Fruit fly (Drosophila melanogaster): ENCODE data around the gene CG14223.

Gene CG14223

DNA sequence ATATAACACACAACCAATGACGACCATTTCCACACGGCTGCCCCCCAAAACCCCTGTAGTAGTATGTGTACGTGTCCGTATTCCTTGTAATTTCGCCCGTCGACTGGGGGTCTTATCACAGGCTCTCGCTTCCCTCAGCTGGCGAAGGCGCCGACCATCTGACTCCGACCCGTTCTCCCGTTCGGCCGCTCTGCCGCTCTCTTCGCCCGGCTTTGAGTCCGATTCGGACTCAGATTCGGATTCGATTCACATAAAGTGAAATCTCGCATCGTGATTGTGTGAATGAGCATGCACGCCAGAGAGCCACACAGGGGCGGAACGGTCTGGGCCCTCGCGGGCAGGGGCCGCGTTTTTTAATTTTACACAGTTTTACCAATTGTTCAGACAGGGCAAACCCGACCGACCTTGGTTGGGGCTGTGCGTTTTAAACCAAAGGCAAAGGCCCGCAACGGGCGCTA lies 1.9 kb upstream of the CG14223 start (continued):
- peak; percentile 57; the same call in 2 of the 3 replicates for TF ChIP-seq HLH4C (GFP tag; IDR thresholded peaks at IDR 0.05; ENCODE audit: partially characterized antibody)
- peak; percentile 22 for TF ChIP-seq bab2 (GFP tag; optimal IDR thresholded peaks at IDR 0.05)
- no peak for TF ChIP-seq YL-1 (GFP tag; optimal IDR thresholded peaks at IDR 0.05)
- TF ChIP-seq Xrp1 (GFP tag; IDR thresholded peaks at IDR 0.05) = 0 out of 2 replicates have a peak, but pooled peaks have one; percentile 27
- TF ChIP-seq CG10959 (GFP tag; IDR thresholded peaks at IDR 0.05) = no peak
- TF ChIP-seq dmrt11E (tag; optimal IDR thresholded peaks at IDR 0.05) = no peak
- TF ChIP-seq ttk (GFP tag; IDR thresholded peaks at IDR 0.05) = peak; percentile 41; the same call in 1 of the 2 replicates
- TF ChIP-seq eve (GFP tag; optimal IDR thresholded peaks at IDR 0.05) = no peak
- TF ChIP-seq CG16815 (GFP tag; optimal IDR thresholded peaks at IDR 0.05) = peak; percentile 4
- no peak for TF ChIP-seq fd3F (GFP tag; optimal IDR thresholded peaks at IDR 0.05)
- TF ChIP-seq sd (tag; optimal IDR thresholded peaks at IDR 0.05) = no peak
- TF ChIP-seq B-H2 (GFP tag; optimal IDR thresholded peaks at IDR 0.05) = no peak
- TF ChIP-seq D (optimal IDR thresholded peaks at IDR 0.05) = no peak
- TF ChIP-seq D (GFP tag; optimal IDR thresholded peaks at IDR 0.05) = no peak
- TF ChIP-seq CG18262 (tag; optimal IDR thresholded peaks at IDR 0.05) = no peak
- no peak for TF ChIP-seq abd-A (tag; optimal IDR thresholded peaks at IDR 0.05)
- no peak for TF ChIP-seq CG9797 (GFP tag; optimal IDR thresholded peaks at IDR 0.05)
- peak; percentile 42; the same call in 1 of the 2 replicates for TF ChIP-seq CG31224 (GFP tag; IDR thresholded peaks at IDR 0.05)
- TF ChIP-seq Trl (optimal IDR thresholded peaks at IDR 0.05) = peak in 1 of 2 experiments; percentile 21
- peak; percentile 21 for TF ChIP-seq Trl (GFP tag; optimal IDR thresholded peaks at IDR 0.05)
- 0 out of 3 replicates have a peak, but pooled peaks have one; percentile 39 for TF ChIP-seq CG3726 (GFP tag; IDR thresholded peaks at IDR 0.05)
- TF ChIP-seq Poxn (GFP tag; IDR thresholded peaks at IDR 0.05) = no peak
- peak; percentile 67 for TF ChIP-seq Ptx1 (GFP tag; IDR thresholded peaks at IDR 0.05)
- no peak for TF ChIP-seq Bdp1 (GFP tag; optimal IDR thresholded peaks at IDR 0.05)
- no peak for TF ChIP-seq gfzf (GFP tag; optimal IDR thresholded peaks at IDR 0.05)
- TF ChIP-seq E2f1 (GFP tag; IDR thresholded peaks at IDR 0.05) = peak; percentile 27; the same call in 1 of the 2 replicates
- TF ChIP-seq CG12071 (GFP tag; optimal IDR thresholded peaks at IDR 0.05) = no peak
- TF ChIP-seq CG34422 (GFP tag; IDR thresholded peaks at IDR 0.05) = peak; percentile 66
- no peak for TF ChIP-seq gro (GFP tag; optimal IDR thresholded peaks at IDR 0.05)
- TF ChIP-seq Hsf (GFP tag; optimal IDR thresholded peaks at IDR 0.05) = peak; percentile 22
- TF ChIP-seq HmgD (GFP tag; optimal IDR thresholded peaks at IDR 0.05) = no peak
- TF ChIP-seq stwl (tag; optimal IDR thresholded peaks at IDR 0.05) = no peak
- peak; percentile 70 for TF ChIP-seq amos (GFP tag; IDR thresholded peaks at IDR 0.05; ENCODE audit: partially characterized antibody)
- peak; percentile 86 for TF ChIP-seq sug (tag; optimal IDR thresholded peaks at IDR 0.05)
- no peak for TF ChIP-seq scrt (GFP tag; optimal IDR thresholded peaks at IDR 0.05)
- no peak for TF ChIP-seq CG6175 (GFP tag; IDR thresholded peaks at IDR 0.05)
- TF ChIP-seq lmd (GFP tag; IDR thresholded peaks at IDR 0.05) = peak; percentile 62
- TF ChIP-seq slp2 (GFP tag; optimal IDR thresholded peaks at IDR 0.05) = no peak
- no peak for TF ChIP-seq Nf-YA (GFP tag; IDR thresholded peaks at IDR 0.05)
- TF ChIP-seq al (GFP tag; IDR thresholded peaks at IDR 0.05) = peak; percentile 56
- no peak for TF ChIP-seq h (optimal IDR thresholded peaks at IDR 0.05)
- TF ChIP-seq Mes4 (GFP tag; optimal IDR thresholded peaks at IDR 0.05) = no peak
- TF ChIP-seq Awh (GFP tag; IDR thresholded peaks at IDR 0.05) = no peak
- peak; percentile 7 for TF ChIP-seq tin (GFP tag; optimal IDR thresholded peaks at IDR 0.05)
- TF ChIP-seq CG6765 (GFP tag; optimal IDR thresholded peaks at IDR 0.05) = no peak
- no peak for TF ChIP-seq CG3407 (GFP tag; optimal IDR thresholded peaks at IDR 0.05)
- TF ChIP-seq otp (GFP tag; IDR thresholded peaks at IDR 0.05) = 0 out of 3 replicates have a peak, but pooled peaks have one; percentile 22
- no peak for TF ChIP-seq pzg (GFP tag; optimal IDR thresholded peaks at IDR 0.05)
- no peak for TF ChIP-seq CG10543 (GFP tag; optimal IDR thresholded peaks at IDR 0.05)
- no peak for TF ChIP-seq lola (GFP tag; optimal IDR thresholded peaks at IDR 0.05)
- no peak for TF ChIP-seq CG11695 (GFP tag; IDR thresholded peaks at IDR 0.05)
- TF ChIP-seq CG4404 (GFP tag; IDR thresholded peaks at IDR 0.05) = peak; percentile 55; the same call in 1 of the 2 replicates

Data from whole organism, embryonic.